Worm (Caenorhabditis elegans) whole organism, young adult: ENCODE measurements around the gene F55C12.2.

Experiments used
- B0261.1 ChIP-seq: sonication (generic microtip); optimal IDR thresholded peaks from 2 replicates; lab custom pipeline; 2016; ENCODE audit warnings: mild to moderate bottlenecking, missing genetic modification characterization, moderate library complexity, missing compliant biosample characterization
- athp-1 ChIP-seq: sonication (generic microtip); optimal IDR thresholded peaks from 2 replicates; lab custom pipeline; 2017; ENCODE audit warnings: mild to moderate bottlenecking, missing genetic modification characterization, missing compliant biosample characterization
- ets-4 ChIP-seq: fragments of 200-800 bp; sonication (Bioruptor generic); optimal IDR thresholded peaks from 2 replicates; lab custom pipeline; 2018; ENCODE audit warnings: mild to moderate bottlenecking, missing genetic modification characterization, missing compliant biosample characterization
- hmg-20 ChIP-seq: fragments of 200-800 bp; sonication (Bioruptor generic); IDR thresholded peaks from 2 replicates; pipeline ENCODE4 v1.3.6; 2022; ENCODE audit warnings: missing genetic modification reagents, missing genetic modification characterization, missing compliant biosample characterization
- unc-62 ChIP-seq: fragments of 150-350 bp; optimal IDR thresholded peaks from 2 replicates; lab custom pipeline; 2014; ENCODE audit warnings: missing biosample characterization, missing genetic modification reagents, missing genetic modification characterization
- ztf-22 ChIP-seq: fragments of 200-800 bp; sonication (Bioruptor generic); optimal IDR thresholded peaks from 2 replicates; lab custom pipeline; 2018; ENCODE audit warnings: mild to moderate bottlenecking, missing genetic modification characterization, moderate library complexity, missing compliant biosample characterization

DNA sequence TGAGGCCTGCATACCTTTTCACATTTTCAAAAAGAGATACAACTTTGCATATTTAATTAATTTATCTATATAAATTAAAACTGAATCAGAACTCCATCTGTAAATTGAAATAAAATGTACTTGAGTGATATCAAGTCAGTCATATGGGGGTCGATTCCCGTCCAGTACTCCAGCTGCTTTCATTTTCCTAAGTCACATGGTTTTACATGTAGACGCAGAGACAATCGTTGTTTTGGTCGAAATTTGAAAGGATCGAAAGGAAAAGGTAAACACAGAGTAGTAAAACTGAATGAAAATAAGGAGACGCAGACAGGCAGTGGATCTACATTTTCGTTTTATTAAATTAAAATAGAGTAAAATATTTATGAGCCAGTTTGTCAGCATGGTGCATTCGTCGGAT lies 2.5 kb upstream of the F55C12.2 start:
- TF ChIP-seq B0261.1 (tag; lab: Kevin White, UChicago) (no peak), ets-4 (no peak), unc-62 (no peak), ztf-22 (GFP tag; lab: Kevin White, UChicago) (no peak), athp-1 (tag; lab: Kevin White, UChicago) (no peak), hmg-20 (GFP tag; lab: Robert Waterston, UW) (no peak)
